Fruit fly (Drosophila melanogaster) whole organism, embryonic: Measurements from ENCODE around the gene Bet5.
A peak's percentile ranks its signal among the peaks of the same experiment; 100 is the strongest.

Source experiments
- Atf-2 ChIP-seq: fragments of 200-800 bp; sonication (Bioruptor generic); optimal IDR thresholded peaks from 2 replicates; lab custom pipeline; 2016; ENCODE audit warnings: missing biosample characterization, missing genetic modification characterization
- CG13775 ChIP-seq: fragments of 200-800 bp; sonication (Bioruptor generic); optimal IDR thresholded peaks from 3 replicates; lab custom pipeline; 2017; ENCODE audit warnings: missing biosample characterization, mild to moderate bottlenecking, missing genetic modification characterization
- CHES-1-like ChIP-seq: fragments of 200-800 bp; sonication (Bioruptor generic); optimal IDR thresholded peaks from 2 replicates; lab custom pipeline; 2016; ENCODE audit warnings: missing biosample characterization, missing genetic modification characterization
- Hsf ChIP-seq: fragments of 200-800 bp; sonication (Bioruptor generic); optimal IDR thresholded peaks from 3 replicates; lab custom pipeline; 2016; ENCODE audit warnings: missing biosample characterization, missing genetic modification characterization
- NC2α ChIP-seq: fragments of 200-800 bp; sonication (Bioruptor generic); optimal IDR thresholded peaks from 2 replicates; lab custom pipeline; 2016; ENCODE audit warnings: missing biosample characterization, missing genetic modification characterization
- bbx ChIP-seq: fragments of 200-800 bp; sonication (Bioruptor generic); IDR thresholded peaks from 2 replicates; pipeline ENCODE4 v1.3.6; 2022; ENCODE audit warnings: missing biosample characterization, missing genetic modification characterization; ENCODE audit not compliant: partially characterized antibody
- grn ChIP-seq: fragments of 200-800 bp; sonication (Bioruptor generic); optimal IDR thresholded peaks from 3 replicates; lab custom pipeline; 2017; ENCODE audit warnings: missing biosample characterization, missing genetic modification characterization
- ro ChIP-seq: fragments of 200-800 bp; sonication (Bioruptor generic); IDR thresholded peaks from 2 replicates; pipeline ENCODE4 v1.3.6; 2022; ENCODE audit warnings: missing biosample characterization, missing genetic modification characterization

- no peak for TF ChIP-seq CHES-1-like (GFP tag; lab: Kevin White, UChicago)
- TF ChIP-seq bbx (GFP tag; lab: Robert Waterston, UW) = peak; percentile 17; the same call in 1 of the 2 replicates
- no peak for TF ChIP-seq grn (GFP tag; lab: Kevin White, UChicago)
- no peak for TF ChIP-seq Hsf (GFP tag; lab: Kevin White, UChicago)
- no peak for TF ChIP-seq NC2α (GFP tag; lab: Kevin White, UChicago)
- TF ChIP-seq CG13775 (GFP tag; lab: Kevin White, UChicago) = no peak
- TF ChIP-seq ro = no peak
- TF ChIP-seq Atf-2 (GFP tag; lab: Kevin White, UChicago) = no peak
These were observed at the start of gene Bet5 for dm6 chr3R:30179934-30180333.
